Fruit fly (Drosophila melanogaster): ENCODE measurements around the gene CG34345.

Gene CG34345

dm6 chr2L:6601018-6601505 is 21.9 kb upstream of the CG34345 start, which contains the start of gene Dpp10 (continued):
- TF ChIP-seq CG9437 (GFP tag; optimal IDR thresholded peaks at IDR 0.05): peak; percentile 82
- TF ChIP-seq Meics (GFP tag; optimal IDR thresholded peaks at IDR 0.05): peak; percentile 94
- TF ChIP-seq tup (GFP tag; optimal IDR thresholded peaks at IDR 0.05): peak; percentile 84
- peak; percentile 78 for TF ChIP-seq CG1529 (GFP tag; optimal IDR thresholded peaks at IDR 0.05)
- TF ChIP-seq Dref (GFP tag; IDR thresholded peaks at IDR 0.05): peak; percentile 29
- TF ChIP-seq schlank (tag; optimal IDR thresholded peaks at IDR 0.05): peak; percentile 85
- no peak for TF ChIP-seq dmrt11E (tag; optimal IDR thresholded peaks at IDR 0.05)
- TF ChIP-seq dpn (GFP tag; optimal IDR thresholded peaks at IDR 0.05): peak; percentile 90 to 92
- peak; percentile 63 for TF ChIP-seq slp2 (GFP tag; optimal IDR thresholded peaks at IDR 0.05)
- TF ChIP-seq odd (GFP tag; optimal IDR thresholded peaks at IDR 0.05): peak; percentile 87
- peak; percentile 92 for TF ChIP-seq CG13624 (GFP tag; optimal IDR thresholded peaks at IDR 0.05)
- TF ChIP-seq gcm (GFP tag; optimal IDR thresholded peaks at IDR 0.05): peak; percentile 68
- TF ChIP-seq HHEX (GFP tag; optimal IDR thresholded peaks at IDR 0.05): peak; percentile 93
- TF ChIP-seq CG4854 (GFP tag; optimal IDR thresholded peaks at IDR 0.05): peak; percentile 87
- TF ChIP-seq CG11695 (GFP tag; IDR thresholded peaks at IDR 0.05): peak; percentile 95
- TF ChIP-seq pzg (GFP tag; optimal IDR thresholded peaks at IDR 0.05): peak; percentile 13
- peak; percentile 86 for TF ChIP-seq H15 (GFP tag; IDR thresholded peaks at IDR 0.05)
- peak; percentile 12 for TF ChIP-seq trem (tag; optimal IDR thresholded peaks at IDR 0.05)
- TF ChIP-seq so (GFP tag; IDR thresholded peaks at IDR 0.05): peak; percentile 95
- peak; percentile 87 for TF ChIP-seq Hr3 (GFP tag; optimal IDR thresholded peaks at IDR 0.05)
- TF ChIP-seq CG12219 (GFP tag; optimal IDR thresholded peaks at IDR 0.05): peak; percentile 86
- peak; percentile 89 for TF ChIP-seq Rx (GFP tag; IDR thresholded peaks at IDR 0.05)
- TF ChIP-seq Hmr (GFP tag; optimal IDR thresholded peaks at IDR 0.05): peak; percentile 97
- TF ChIP-seq CG31365 (tag; optimal IDR thresholded peaks at IDR 0.05): peak; percentile 53
- peak; percentile 68 for TF ChIP-seq sqz (GFP tag; optimal IDR thresholded peaks at IDR 0.05)
- TF ChIP-seq CG9817 (tag; optimal IDR thresholded peaks at IDR 0.05): peak; percentile 91
- peak; percentile 92 for TF ChIP-seq Hsf (GFP tag; optimal IDR thresholded peaks at IDR 0.05)
- TF ChIP-seq sc (optimal IDR thresholded peaks at IDR 0.05): no peak
- peak; percentile 61 for TF ChIP-seq sc (GFP tag; optimal IDR thresholded peaks at IDR 0.05)
- no peak for TF ChIP-seq Dll (GFP tag; IDR thresholded peaks at IDR 0.05; ENCODE audit: partially characterized antibody)
- peak; percentile 95 for TF ChIP-seq CG30403 (GFP tag; optimal IDR thresholded peaks at IDR 0.05)
- TF ChIP-seq ATbp (GFP tag; optimal IDR thresholded peaks at IDR 0.05): peak; percentile 84
- 0 out of 2 replicates have a peak, but pooled peaks have one; percentile 15 for TF ChIP-seq bbx (GFP tag; IDR thresholded peaks at IDR 0.05; ENCODE audit: partially characterized antibody)
- TF ChIP-seq Gug (GFP tag; IDR thresholded peaks at IDR 0.05): peak; percentile 90
- TF ChIP-seq CG7963 (GFP tag; IDR thresholded peaks at IDR 0.05; ENCODE audit: partially characterized antibody): no peak
- peak; percentile 71 for TF ChIP-seq CG18262 (tag; optimal IDR thresholded peaks at IDR 0.05)
- TF ChIP-seq NfI (GFP tag; optimal IDR thresholded peaks at IDR 0.05): peak; percentile 92
- peak; percentile 41 for TF ChIP-seq Nf-YB (GFP tag; optimal IDR thresholded peaks at IDR 0.05)
- TF ChIP-seq exex (tag; optimal IDR thresholded peaks at IDR 0.05): peak; percentile 66
- peak; percentile 93 for TF ChIP-seq dmrt99B (tag; optimal IDR thresholded peaks at IDR 0.05)
- TF ChIP-seq otp (GFP tag; IDR thresholded peaks at IDR 0.05): peak; percentile 71; the same call in 2 of the 3 replicates
- TF ChIP-seq Dbx (GFP tag; IDR thresholded peaks at IDR 0.05): peak; percentile 98
- TF ChIP-seq Lim3 (GFP tag; IDR thresholded peaks at IDR 0.05): peak; percentile 81; the same call in 1 of the 2 replicates
- TF ChIP-seq Xrp1 (GFP tag; IDR thresholded peaks at IDR 0.05): peak; percentile 92
- TF ChIP-seq disco-r (GFP tag; optimal IDR thresholded peaks at IDR 0.05): peak; percentile 80
- TF ChIP-seq grau (tag; optimal IDR thresholded peaks at IDR 0.05): peak; percentile 92
- peak; percentile 73 for TF ChIP-seq sd (tag; optimal IDR thresholded peaks at IDR 0.05)
- peak; percentile 59 for TF ChIP-seq CG11723 (GFP tag; optimal IDR thresholded peaks at IDR 0.05)
- peak; percentile 94 for TF ChIP-seq CG10543 (GFP tag; optimal IDR thresholded peaks at IDR 0.05)
- TF ChIP-seq Dek (tag; optimal IDR thresholded peaks at IDR 0.05): peak; percentile 91

All from whole organism, embryonic.